Fruit fly (Drosophila melanogaster): Measurements from ENCODE around the gene DIP-theta.

The DIP-theta gene

DNA sequence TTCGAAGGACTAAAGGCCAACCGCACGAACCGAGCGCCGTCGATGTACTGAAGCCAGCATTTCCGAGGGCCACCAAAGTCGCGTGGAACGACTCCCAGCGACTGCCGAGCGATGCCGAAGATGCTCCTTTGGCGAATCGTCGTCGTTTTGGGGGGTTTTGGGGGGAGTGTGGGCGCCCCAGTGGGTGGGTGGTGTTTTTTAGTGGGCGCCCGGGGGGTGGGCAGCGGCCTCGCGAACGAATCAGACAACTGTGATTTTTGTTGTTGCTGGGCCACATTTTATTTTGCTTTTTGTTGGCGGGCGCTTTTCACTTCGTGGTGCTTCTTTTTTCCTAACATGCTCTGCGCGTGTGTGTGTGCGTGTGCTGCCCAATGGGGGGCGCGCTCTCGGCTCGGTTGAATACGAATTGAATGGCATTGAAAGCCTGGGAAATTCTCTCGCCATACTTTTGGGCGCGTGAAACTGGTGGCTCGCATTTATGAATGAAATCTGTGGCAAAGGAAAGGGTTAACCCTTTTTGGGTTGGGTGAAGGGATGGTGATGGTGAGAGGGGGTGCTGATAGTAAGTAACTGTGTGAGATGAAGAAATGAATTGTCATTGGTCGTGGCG is 40.4 kb downstream of the DIP-theta start, which contains the start of gene DIP-eta:
DIP-eta (minus strand) TSS at position 51 of the 610 bp plus-strand sequence.
- TF ChIP-seq CG15601 (tag; optimal IDR thresholded peaks at IDR 0.05) (peak; percentile 99), Nf-YA (GFP tag; IDR thresholded peaks at IDR 0.05) (peak; percentile 25; the same call in 1 of the 2 replicates), cato (GFP tag; optimal IDR thresholded peaks at IDR 0.05; ENCODE audit: borderline replicate concordance) (no peak), CG13296 (GFP tag; optimal IDR thresholded peaks at IDR 0.05) (no peak), CG8765 (GFP tag; IDR thresholded peaks at IDR 0.05) (0 out of 2 replicates have a peak, but pooled peaks have one; percentile 17), Nf-YC (tag; optimal IDR thresholded peaks at IDR 0.05) (peak; percentile 98), abd-A (tag; optimal IDR thresholded peaks at IDR 0.05) (peak; percentile 61), crol (GFP tag; IDR thresholded peaks at IDR 0.05) (peak; percentile 49), CG34376 (GFP tag; optimal IDR thresholded peaks at IDR 0.05) (peak; percentile 30), CG8924 (tag; optimal IDR thresholded peaks at IDR 0.05) (peak; percentile 39), Drgx (GFP tag; IDR thresholded peaks at IDR 0.05) (peak; percentile 68), amos (GFP tag; IDR thresholded peaks at IDR 0.05; ENCODE audit: partially characterized antibody) (peak; percentile 9; the same call in 1 of the 2 replicates), Nf-YB (GFP tag; optimal IDR thresholded peaks at IDR 0.05) (peak; percentile 95), CG18476 (GFP tag; optimal IDR thresholded peaks at IDR 0.05) (no peak), Deaf1 (tag; optimal IDR thresholded peaks at IDR 0.05) (peak; percentile 98), CG14860 (GFP tag; IDR thresholded peaks at IDR 0.05; ENCODE audit: partially characterized antibody) (no peak), cg (GFP tag; optimal IDR thresholded peaks at IDR 0.05) (peak; percentile 12), NC2α (GFP tag; optimal IDR thresholded peaks at IDR 0.05) (no peak), CG8359 (GFP tag; optimal IDR thresholded peaks at IDR 0.05; ENCODE audit: borderline replicate concordance) (peak; percentile 33), nom (GFP tag; optimal IDR thresholded peaks at IDR 0.05) (peak; percentile 53), fd96Cb (tag; optimal IDR thresholded peaks at IDR 0.05) (no peak)

DNA sequence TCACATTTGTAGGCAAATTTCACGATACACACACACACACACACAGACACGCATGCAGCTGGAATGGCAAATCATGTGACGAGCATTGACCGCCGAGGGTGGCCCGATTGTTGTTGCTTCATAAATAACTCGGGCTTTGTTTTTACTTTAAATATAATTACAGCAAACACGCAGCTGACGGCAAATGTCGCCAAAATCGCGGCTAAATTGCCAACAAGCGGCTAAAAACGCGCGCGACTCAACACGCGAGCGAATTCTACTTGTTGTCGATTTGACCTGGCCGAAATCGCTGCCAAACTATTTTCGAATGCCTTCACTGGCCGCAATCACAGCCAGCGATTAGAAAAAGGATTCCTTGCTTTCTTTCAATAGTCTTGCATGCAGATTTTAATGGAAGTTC is 41.1 kb downstream of the DIP-theta start:
- TF ChIP-seq emc (GFP tag; optimal IDR thresholded peaks at IDR 0.05) (no peak), Pdp1 (GFP tag; optimal IDR thresholded peaks at IDR 0.05) (no peak), CG31365 (tag; optimal IDR thresholded peaks at IDR 0.05) (no peak), CG11456 (GFP tag; IDR thresholded peaks at IDR 0.05) (no peak), CG14860 (GFP tag; IDR thresholded peaks at IDR 0.05; ENCODE audit: partially characterized antibody) (no peak), corto (GFP tag; optimal IDR thresholded peaks at IDR 0.05) (no peak), exex (tag; optimal IDR thresholded peaks at IDR 0.05) (no peak), CG31224 (GFP tag; IDR thresholded peaks at IDR 0.05) (no peak), az2 (GFP tag; optimal IDR thresholded peaks at IDR 0.05) (no peak), Ravus (GFP tag; IDR thresholded peaks at IDR 0.05) (no peak), CG33557 (GFP tag; optimal IDR thresholded peaks at IDR 0.05) (no peak), CG8359 (GFP tag; optimal IDR thresholded peaks at IDR 0.05; ENCODE audit: borderline replicate concordance) (peak; percentile 94), usp (GFP tag; optimal IDR thresholded peaks at IDR 0.05) (no peak), CG2889 (GFP tag; IDR thresholded peaks at IDR 0.05) (0 out of 3 replicates have a peak, but pooled peaks have one; percentile 18), zen2 (GFP tag; IDR thresholded peaks at IDR 0.05; ENCODE audit: partially characterized antibody) (no peak)

DNA sequence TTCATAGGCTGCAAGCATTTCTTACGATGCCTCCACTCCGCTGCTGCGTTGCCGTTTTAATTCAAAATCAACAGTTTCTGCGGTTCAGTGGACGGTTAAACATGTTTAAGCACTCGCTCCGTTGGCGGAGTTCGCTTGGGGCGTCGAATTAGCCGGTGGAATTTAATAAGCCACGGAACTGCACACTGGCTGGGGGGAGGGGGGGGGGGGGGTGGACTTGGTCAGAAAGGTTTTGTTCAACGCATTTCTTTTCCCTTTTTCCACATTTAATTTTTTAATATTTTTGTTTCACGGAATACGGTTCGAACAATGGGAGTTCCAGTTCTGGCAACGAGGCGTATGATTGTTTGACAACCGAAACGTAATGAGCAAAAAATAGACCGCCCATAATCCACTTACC is 47.7 kb downstream of the DIP-theta start:
- no peak for TF ChIP-seq CG5953 (GFP tag; IDR thresholded peaks at IDR 0.05)
- no peak for TF ChIP-seq wor (GFP tag; IDR thresholded peaks at IDR 0.05)
- TF ChIP-seq dmrt11E (tag; optimal IDR thresholded peaks at IDR 0.05) = no peak
- no peak for TF ChIP-seq B-H1 (GFP tag; IDR thresholded peaks at IDR 0.05)

Measured in whole organism, embryonic.